Fruit fly (Drosophila melanogaster) whole organism, embryonic: ENCODE results near the gene GXIVsPLA2.

Experiments used
- CG10321 ChIP-seq: fragments of 200-800 bp; sonication (Bioruptor generic); IDR thresholded peaks from 2 replicates; pipeline ENCODE4 v1.3.6; 2022; ENCODE audit warnings: missing biosample characterization, missing genetic modification characterization
- CG10462 ChIP-seq: fragments of 200-800 bp; sonication (Bioruptor generic); optimal IDR thresholded peaks from 2 replicates; lab custom pipeline; 2016; ENCODE audit warnings: missing biosample characterization, missing genetic modification characterization
- CG11247 ChIP-seq: fragments of 200-800 bp; sonication (Bioruptor generic); IDR thresholded peaks from 2 replicates; pipeline ENCODE4 v1.3.6; 2022; ENCODE audit warnings: missing biosample characterization, missing genetic modification characterization
- CG11560 ChIP-seq: fragments of 200-800 bp; sonication (Bioruptor generic); IDR thresholded peaks from 3 replicates; pipeline ENCODE4 v1.3.6; 2022; ENCODE audit warnings: missing biosample characterization, missing genetic modification characterization
- CG12155 ChIP-seq: fragments of 200-800 bp; sonication (Bioruptor generic); optimal IDR thresholded peaks from 3 replicates; lab custom pipeline; 2016; ENCODE audit warnings: missing biosample characterization, missing genetic modification characterization
- CG12219 ChIP-seq: fragments of 200-800 bp; sonication (Bioruptor generic); optimal IDR thresholded peaks from 3 replicates; lab custom pipeline; 2018; ENCODE audit warnings: missing biosample characterization, mild to moderate bottlenecking, missing genetic modification characterization
- CG12391 ChIP-seq: fragments of 200-800 bp; sonication (Bioruptor generic); optimal IDR thresholded peaks from 3 replicates; lab custom pipeline; 2018; ENCODE audit warnings: missing biosample characterization, mild to moderate bottlenecking, missing genetic modification characterization, moderate library complexity
- CG15479 ChIP-seq: fragments of 200-800 bp; sonication (Bioruptor generic); optimal IDR thresholded peaks from 3 replicates; lab custom pipeline; 2019; ENCODE audit warnings: missing biosample characterization, mild to moderate bottlenecking, missing genetic modification characterization, moderate library complexity
- CG15514 ChIP-seq: fragments of 200-800 bp; sonication (Bioruptor generic); optimal IDR thresholded peaks from 3 replicates; lab custom pipeline; 2017; ENCODE audit warnings: missing biosample characterization, missing genetic modification characterization, mild to moderate bottlenecking, moderate library complexity, missing genetic modification reagents
- CG17359 ChIP-seq: fragments of 200-800 bp; sonication (Bioruptor generic); optimal IDR thresholded peaks from 3 replicates; lab custom pipeline; 2018; ENCODE audit warnings: missing biosample characterization, mild to moderate bottlenecking, missing genetic modification characterization, moderate library complexity
- CG17361 ChIP-seq: fragments of 200-800 bp; sonication (Bioruptor generic); IDR thresholded peaks from 3 replicates; pipeline ENCODE4 v1.3.6; 2022; ENCODE audit warnings: missing biosample characterization, missing genetic modification characterization
- CG17912 ChIP-seq: fragments of 200-800 bp; sonication (Bioruptor generic); optimal IDR thresholded peaks from 2 replicates; lab custom pipeline; 2018; ENCODE audit warnings: missing biosample characterization, mild to moderate bottlenecking, missing genetic modification characterization
- CG18764 ChIP-seq: fragments of 200-800 bp; sonication (Bioruptor generic); optimal IDR thresholded peaks from 3 replicates; lab custom pipeline; 2016; ENCODE audit warnings: missing biosample characterization, missing genetic modification characterization
- CG2116 ChIP-seq: fragments of 200-800 bp; sonication (Bioruptor generic); optimal IDR thresholded peaks from 3 replicates; lab custom pipeline; 2018; ENCODE audit warnings: missing biosample characterization, mild to moderate bottlenecking, missing genetic modification characterization
- CG2120 ChIP-seq: fragments of 200-800 bp; sonication (Bioruptor generic); optimal IDR thresholded peaks from 3 replicates; lab custom pipeline; 2016; ENCODE audit warnings: missing biosample characterization, missing genetic modification characterization
- CG2202 ChIP-seq: fragments of 200-800 bp; sonication (Bioruptor generic); optimal IDR thresholded peaks from 2 replicates; lab custom pipeline; 2018; ENCODE audit warnings: missing biosample characterization, mild to moderate bottlenecking, missing genetic modification characterization
- CG31441 ChIP-seq: fragments of 200-800 bp; sonication (Bioruptor generic); IDR thresholded peaks from 2 replicates; pipeline ENCODE4 v1.3.6; 2022; ENCODE audit warnings: missing biosample characterization, missing genetic modification characterization
- CG4820 ChIP-seq: fragments of 200-800 bp; sonication (Bioruptor generic); optimal IDR thresholded peaks from 3 replicates; lab custom pipeline; 2016; ENCODE audit warnings: missing biosample characterization, missing genetic modification characterization
- CG6689 ChIP-seq: fragments of 200-800 bp; sonication (Bioruptor generic); IDR thresholded peaks from 2 replicates; pipeline ENCODE4 v1.3.6; 2022; ENCODE audit warnings: missing biosample characterization, missing genetic modification characterization
- CG7372 ChIP-seq: fragments of 200-800 bp; sonication (Bioruptor generic); IDR thresholded peaks from 2 replicates; pipeline ENCODE4 v1.3.6; 2022; ENCODE audit warnings: missing biosample characterization, missing genetic modification characterization
- CG7928 ChIP-seq: fragments of 200-800 bp; sonication (Bioruptor generic); optimal IDR thresholded peaks from 2 replicates; lab custom pipeline; 2017; ENCODE audit warnings: missing biosample characterization, mild to moderate bottlenecking, missing genetic modification characterization
- CG9437 ChIP-seq: fragments of 200-800 bp; sonication (Bioruptor generic); optimal IDR thresholded peaks from 2 replicates; lab custom pipeline; 2018; ENCODE audit warnings: missing biosample characterization, mild to moderate bottlenecking, missing genetic modification characterization
- CG9609 ChIP-seq: fragments of 200-800 bp; sonication (Bioruptor generic); optimal IDR thresholded peaks from 3 replicates; lab custom pipeline; 2016; ENCODE audit warnings: missing biosample characterization, missing genetic modification characterization
- CG9932 ChIP-seq: fragments of 200-800 bp; sonication (Bioruptor generic); IDR thresholded peaks from 2 replicates; pipeline ENCODE4 v1.3.6; 2022; ENCODE audit warnings: missing biosample characterization, missing genetic modification characterization
- Chrac-16 ChIP-seq: fragments of 200-800 bp; sonication (Bioruptor generic); optimal IDR thresholded peaks from 3 replicates; lab custom pipeline; 2016; ENCODE audit warnings: missing biosample characterization, missing genetic modification characterization
- CrebB ChIP-seq: fragments of 200-800 bp; sonication (Bioruptor generic); optimal IDR thresholded peaks from 3 replicates; lab custom pipeline; 2018; ENCODE audit warnings: missing biosample characterization, mild to moderate bottlenecking, missing genetic modification characterization
- H15 ChIP-seq: fragments of 200-800 bp; sonication (Bioruptor generic); IDR thresholded peaks from 3 replicates; pipeline ENCODE4 v1.3.6; 2022; ENCODE audit warnings: missing biosample characterization, missing genetic modification characterization
- HLH3B ChIP-seq: fragments of 200-800 bp; sonication (Bioruptor generic); IDR thresholded peaks from 2 replicates; pipeline ENCODE4 v1.3.6; 2022; ENCODE audit warnings: missing biosample characterization, missing genetic modification characterization
- Hey ChIP-seq: fragments of 200-800 bp; sonication (Bioruptor generic); optimal IDR thresholded peaks from 3 replicates; lab custom pipeline; 2018; ENCODE audit warnings: missing biosample characterization, mild to moderate bottlenecking, missing genetic modification characterization
- Med ChIP-seq: fragments of 200-800 bp; sonication (Bioruptor generic); peaks from one replicate; lab custom pipeline; 2016; ENCODE audit warnings: missing biosample characterization, missing genetic modification characterization, mild to moderate bottlenecking, inconsistent platforms, moderate library complexity
- NC2β ChIP-seq: fragments of 200-800 bp; sonication (Bioruptor generic); optimal IDR thresholded peaks from 2 replicates; lab custom pipeline; 2016; ENCODE audit warnings: missing biosample characterization, missing genetic modification characterization
- Sox102F ChIP-seq: fragments of 200-800 bp; sonication (Bioruptor generic); optimal IDR thresholded peaks from 2 replicates; lab custom pipeline; 2018; ENCODE audit warnings: missing biosample characterization, mild to moderate bottlenecking, missing genetic modification characterization, moderate library complexity
- TFAM ChIP-seq: fragments of 200-800 bp; sonication (Bioruptor generic); optimal IDR thresholded peaks from 2 replicates; lab custom pipeline; 2017; ENCODE audit warnings: missing biosample characterization, missing genetic modification characterization, inconsistent platforms
- YL-1 ChIP-seq: fragments of 200-800 bp; sonication (Bioruptor generic); optimal IDR thresholded peaks from 3 replicates; lab custom pipeline; 2017; ENCODE audit warnings: missing biosample characterization, mild to moderate bottlenecking, missing genetic modification characterization
- ara ChIP-seq: fragments of 200-800 bp; sonication (Bioruptor generic); IDR thresholded peaks from 2 replicates; pipeline ENCODE4 v1.3.6; 2022; ENCODE audit warnings: missing biosample characterization, missing genetic modification characterization
- chn ChIP-seq: fragments of 200-800 bp; sonication (Bioruptor generic); optimal IDR thresholded peaks from 2 replicates; lab custom pipeline; 2016; ENCODE audit warnings: missing biosample characterization, missing genetic modification characterization
- ci ChIP-seq: fragments of 200-800 bp; sonication (Bioruptor generic); IDR thresholded peaks from 3 replicates; pipeline ENCODE4 v1.3.6; 2022; ENCODE audit warnings: missing biosample characterization, missing genetic modification characterization
- fru ChIP-seq: fragments of >200 bp; optimal IDR thresholded peaks from 2 replicates; lab custom pipeline; 2017
- gcm2 ChIP-seq: fragments of 200-800 bp; sonication (Bioruptor generic); optimal IDR thresholded peaks from 2 replicates; lab custom pipeline; 2016; ENCODE audit warnings: missing biosample characterization, missing genetic modification characterization
- grau ChIP-seq: fragments of 200-800 bp; optimal IDR thresholded peaks from 3 replicates; lab custom pipeline; 2019; ENCODE audit warnings: missing biosample characterization, mild to moderate bottlenecking, missing genetic modification characterization, moderate library complexity
- gsb ChIP-seq: fragments of 200-800 bp; sonication (Bioruptor generic); IDR thresholded peaks from 2 replicates; pipeline ENCODE4 v1.3.6; 2022; ENCODE audit warnings: missing biosample characterization, missing genetic modification characterization
- jing ChIP-seq: fragments of 200-800 bp; sonication (Bioruptor generic); optimal IDR thresholded peaks from 2 replicates; lab custom pipeline; 2018; ENCODE audit warnings: missing biosample characterization, mild to moderate bottlenecking, missing genetic modification characterization
- kni ChIP-seq: fragments of 200-800 bp; sonication (Bioruptor generic); optimal IDR thresholded peaks from 3 replicates; lab custom pipeline; 2017; ENCODE audit warnings: mild to moderate bottlenecking, missing biosample characterization, missing genetic modification reagents, missing genetic modification characterization
- lmd ChIP-seq: fragments of 200-800 bp; sonication (Bioruptor generic); IDR thresholded peaks from 2 replicates; pipeline ENCODE4 v1.3.6; 2022; ENCODE audit warnings: missing biosample characterization, missing genetic modification characterization
- luna ChIP-seq: fragments of 200-800 bp; sonication (Bioruptor generic); optimal IDR thresholded peaks from 2 replicates; lab custom pipeline; 2016; ENCODE audit warnings: missing biosample characterization, missing genetic modification characterization
- mam ChIP-seq: fragments of 200-800 bp; sonication (Bioruptor generic); optimal IDR thresholded peaks from 3 replicates; lab custom pipeline; 2016; ENCODE audit warnings: missing biosample characterization, missing genetic modification characterization
- nmo ChIP-seq: fragments of 200-800 bp; sonication (Bioruptor generic); optimal IDR thresholded peaks from 2 replicates; lab custom pipeline; 2018; ENCODE audit warnings: missing biosample characterization, mild to moderate bottlenecking, missing genetic modification characterization, moderate library complexity
- onecut ChIP-seq: fragments of 200-800 bp; sonication (Bioruptor generic); IDR thresholded peaks from 2 replicates; pipeline ENCODE4 v1.3.6; 2022; ENCODE audit warnings: missing biosample characterization, missing genetic modification characterization
- pum ChIP-seq: fragments of 200-800 bp; sonication (Bioruptor generic); optimal IDR thresholded peaks from 2 replicates; lab custom pipeline; 2016; ENCODE audit warnings: missing biosample characterization, missing genetic modification characterization
- seq ChIP-seq: fragments of 200-800 bp; sonication (Bioruptor generic); IDR thresholded peaks from 2 replicates; pipeline ENCODE4 v1.3.6; 2022; ENCODE audit warnings: missing biosample characterization, missing genetic modification characterization
- zen2 ChIP-seq: fragments of 200-800 bp; sonication (Bioruptor generic); IDR thresholded peaks from 3 replicates; pipeline ENCODE4 v1.3.6; 2022; ENCODE audit warnings: missing biosample characterization, missing genetic modification characterization; ENCODE audit not compliant: partially characterized antibody

The GXIVsPLA2 gene

dm6 chr3L:15906262-15906661, 48.6 kb upstream of the GXIVsPLA2 start (continued):
- no peak for TF ChIP-seq CG9932 (GFP tag; lab: Robert Waterston, UW)
- no peak for TF ChIP-seq luna (GFP tag; lab: Kevin White, UChicago)
- no peak for TF ChIP-seq CG12155 (GFP tag; lab: Kevin White, UChicago)
- peak; percentile 21; the same call in 1 of the 2 replicates for TF ChIP-seq CG6689 (GFP tag; lab: Robert Waterston, UW)
- TF ChIP-seq nmo (GFP tag; lab: Kevin White, UChicago): peak; percentile 22
- TF ChIP-seq HLH3B (GFP tag; lab: Robert Waterston, UW): no peak
- no peak for TF ChIP-seq Chrac-16 (GFP tag; lab: Kevin White, UChicago)
- peak; percentile 32 for TF ChIP-seq Sox102F (GFP tag; lab: Kevin White, UChicago)

- TF ChIP-seq NC2β (GFP tag; lab: Kevin White, UChicago): no peak
- TF ChIP-seq CG4820 (GFP tag; lab: Kevin White, UChicago): no peak
- no peak for TF ChIP-seq CG7928 (GFP tag; lab: Kevin White, UChicago)
- peak; percentile 81 for TF ChIP-seq CG2120
- TF ChIP-seq YL-1: no peak
- no peak for TF ChIP-seq chn (GFP tag; lab: Kevin White, UChicago)
- TF ChIP-seq zen2: no peak
- TF ChIP-seq CG2116 (GFP tag; lab: Kevin White, UChicago): peak; percentile 30
- TF ChIP-seq seq: peak; percentile 77
- TF ChIP-seq CG18764 (GFP tag; lab: Kevin White, UChicago): no peak
- no peak for TF ChIP-seq CG10462
- TF ChIP-seq gcm2 (GFP tag; lab: Kevin White, UChicago): no peak
- TF ChIP-seq ara: no peak
- TF ChIP-seq CG7372 (GFP tag; lab: Robert Waterston, UW): no peak
- no peak for TF ChIP-seq CG17912 (GFP tag; lab: Kevin White, UChicago)
- no peak for TF ChIP-seq Hey (tag; lab: Kevin White, UChicago)
- peak; percentile 47 for TF ChIP-seq CG17359 (tag; lab: Kevin White, UChicago)
- TF ChIP-seq CG9437 (GFP tag; lab: Kevin White, UChicago): peak; percentile 39
- peak; percentile 42 for TF ChIP-seq mam (GFP tag; lab: Kevin White, UChicago)
- no peak for TF ChIP-seq CG2202
- TF ChIP-seq CG12391: peak; percentile 53
- TF ChIP-seq Med (GFP tag; lab: Kevin White, UChicago): no peak
- TF ChIP-seq H15 (GFP tag; lab: Robert Waterston, UW): no peak
- TF ChIP-seq CrebB (tag; lab: Kevin White, UChicago): no peak
- no peak for TF ChIP-seq CG12219 (GFP tag; lab: Kevin White, UChicago)
- TF ChIP-seq TFAM (GFP tag; lab: Kevin White, UChicago): no peak
- no peak for TF ChIP-seq onecut (GFP tag; lab: Robert Waterston, UW)
- no peak for TF ChIP-seq CG15479 (GFP tag; lab: Kevin White, UChicago)
- 0 out of 2 replicates have a peak, but pooled peaks have one; percentile 33 for TF ChIP-seq lmd (GFP tag; lab: Robert Waterston, UW)
- TF ChIP-seq CG17361 (GFP tag; lab: Robert Waterston, UW): no peak; the same call in none of the 3 replicates
- no peak for TF ChIP-seq gsb (GFP tag; lab: Robert Waterston, UW)
- no peak for TF ChIP-seq jing
- TF ChIP-seq grau: peak; percentile 61
- no peak for TF ChIP-seq kni (GFP tag; lab: Kevin White, UChicago)
- no peak for TF ChIP-seq fru (lab: Kevin White, UChicago)
- no peak for TF ChIP-seq pum (GFP tag; lab: Kevin White, UChicago)
- TF ChIP-seq CG11560 (tag; lab: Robert Waterston, UW): no peak
- peak; percentile 21 for TF ChIP-seq CG15514
- no peak for TF ChIP-seq ci (GFP tag; lab: Robert Waterston, UW)
- no peak for TF ChIP-seq CG10321 (GFP tag; lab: Robert Waterston, UW)
- TF ChIP-seq CG31441 (GFP tag; lab: Robert Waterston, UW): peak; percentile 48; the same call in 1 of the 2 replicates
- no peak for TF ChIP-seq CG11247 (GFP tag; lab: Robert Waterston, UW)
- TF ChIP-seq CG9609: no peak
Observed at dm6 chr3L:15921043-15921621, 33.8 kb upstream of the GXIVsPLA2 start.
